ENCODE assay signal across 3 worm cellular contexts in genomic region chrIII:3634158-3634557, ce11.
TF ChIP-seq lines count a peak whose summit lies in the region.

No protein-coding gene starts in this region.

TF ChIP-seq in whole organism, L1 larva, 84 proteins besides CTCF, POLR2A, EP300 and RAD21:
- TF ChIP-seq C04F5.9 (tag; optimal IDR thresholded peaks at IDR 0.05; lab: Kevin White, UChicago) (no peak), lir-3 (tag; optimal IDR thresholded peaks at IDR 0.05; lab: Kevin White, UChicago; ENCODE audit: poor library complexity) (no peak), lin-14 (GFP tag; optimal IDR thresholded peaks at IDR 0.05; lab: Kevin White, UChicago) (peak; percentile 39), lin-15B (tag; optimal IDR thresholded peaks at IDR 0.05; lab: Kevin White, UChicago) (no peak), zip-4 (GFP tag; optimal IDR thresholded peaks at IDR 0.05; lab: Kevin White, UChicago) (no peak), nhr-20 (tag; optimal IDR thresholded peaks at IDR 0.05; lab: Kevin White, UChicago) (no peak), mab-9 (GFP tag; IDR thresholded peaks at IDR 0.05; lab: Robert Waterston, UW) (no peak), dpl-1 (GFP tag; optimal IDR thresholded peaks at IDR 0.05; lab: Kevin White, UChicago) (no peak)

TF ChIP-seq in whole organism, late embryonic, 69 proteins besides CTCF, POLR2A, EP300 and RAD21:
- TF ChIP-seq T23F11.4 (GFP tag; optimal IDR thresholded peaks at IDR 0.05; lab: Kevin White, UChicago) (no peak), unc-42 (tag; optimal IDR thresholded peaks at IDR 0.05; lab: Kevin White, UChicago) (peak; percentile 75)

TF ChIP-seq in whole organism, mixed stage, embryonic, 35 proteins besides CTCF, POLR2A, EP300 and RAD21:
- TF ChIP-seq nhr-237 (tag; optimal IDR thresholded peaks at IDR 0.05; lab: Kevin White, UChicago), result no peak
- peak; percentile 66 for TF ChIP-seq ces-1 (GFP tag; optimal IDR thresholded peaks at IDR 0.05; lab: Kevin White, UChicago)
